Fruit fly (Drosophila melanogaster) Kc167 (cell line): ENCODE results near the gene eIF3h.

Experiments used
- Sin3A ChIP-seq: fragments of >200 bp; optimal IDR thresholded peaks from 2 replicates; lab custom pipeline; 2018; ENCODE audit warnings: missing external identifiers
- h ChIP-seq: fragments of >200 bp; optimal IDR thresholded peaks from 3 replicates; lab custom pipeline; 2018; ENCODE audit warnings: missing external identifiers
- insv ChIP-seq: fragments of >200 bp; optimal IDR thresholded peaks from 3 replicates; lab custom pipeline; 2018; ENCODE audit warnings: missing external identifiers
- psq ChIP-seq: fragments of >200 bp; optimal IDR thresholded peaks from 2 replicates; lab custom pipeline; 2017; ENCODE audit warnings: missing external identifiers

- TF ChIP-seq psq (lab: Kevin White, UChicago) (no peak), insv (lab: Kevin White, UChicago) (no peak), h (no peak), Sin3A (lab: Kevin White, UChicago) (no peak)
These were observed 50.9 kb downstream of the eIF3h start for dm6 chr2L:5002031-5002430.
